Fruit fly (Drosophila melanogaster): ENCODE results near the gene Orct2.

The Orct2 gene

DNA sequence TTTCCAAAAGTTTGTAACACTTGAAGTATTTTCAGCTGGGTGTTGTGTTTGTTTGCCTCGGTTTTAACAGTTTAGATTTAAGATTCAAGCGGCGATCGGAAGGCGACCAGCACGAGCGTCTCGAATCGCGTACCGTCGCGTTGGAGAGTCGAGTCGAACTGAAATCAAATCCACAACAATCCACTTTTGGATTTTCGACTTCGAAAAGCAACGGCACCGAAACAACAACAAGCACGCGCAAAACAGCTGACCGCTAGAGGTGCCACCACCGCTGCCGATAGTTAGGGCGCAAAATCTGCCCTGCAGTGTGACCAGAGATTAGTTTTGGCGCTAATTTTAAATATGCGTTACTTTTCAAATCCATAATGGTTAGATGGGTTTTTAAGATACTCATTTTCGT lies 1.8 kb upstream of the Orct2 start, which contains the start of gene jar:
Gene jar, minus strand, starts transcription at position 163 of the 400 bp plus-strand sequence.
- TF ChIP-seq CG14655 (GFP tag; optimal IDR thresholded peaks at IDR 0.05) = no peak
- peak; percentile 18 for TF ChIP-seq Snoo (tag; optimal IDR thresholded peaks at IDR 0.05)
- TF ChIP-seq CG8301 (tag; optimal IDR thresholded peaks at IDR 0.05) = no peak
- no peak for TF ChIP-seq CG9948 (tag; optimal IDR thresholded peaks at IDR 0.05)
- TF ChIP-seq CG17806 (tag; optimal IDR thresholded peaks at IDR 0.05) = no peak
- peak; percentile 25 for TF ChIP-seq gl (tag; optimal IDR thresholded peaks at IDR 0.05)
- TF ChIP-seq CG32121 (GFP tag; IDR thresholded peaks at IDR 0.05) = peak; percentile 27; the same call in 1 of the 2 replicates
- no peak for TF ChIP-seq CG15710 (tag; optimal IDR thresholded peaks at IDR 0.05)
- TF ChIP-seq CG4496 (GFP tag; IDR thresholded peaks at IDR 0.05) = peak; percentile 31; the same call in 1 of the 3 replicates
- TF ChIP-seq CG10348 (GFP tag; IDR thresholded peaks at IDR 0.05) = no peak
- TF ChIP-seq fd96Ca (GFP tag; IDR thresholded peaks at IDR 0.05) = no peak; the same call in 2 of the 3 replicates
- no peak for TF ChIP-seq Pif1B (GFP tag; optimal IDR thresholded peaks at IDR 0.05)
- no peak for TF ChIP-seq D1 (tag; optimal IDR thresholded peaks at IDR 0.05)
- TF ChIP-seq Ets98B (GFP tag; IDR thresholded peaks at IDR 0.05) = peak; percentile 49; the same call in 1 of the 2 replicates
- peak; percentile 29; the same call in 1 of the 2 replicates for TF ChIP-seq CG12605 (GFP tag; IDR thresholded peaks at IDR 0.05)
- TF ChIP-seq CG34367 (tag; optimal IDR thresholded peaks at IDR 0.05) = no peak
- peak; percentile 39 for TF ChIP-seq EcR (GFP tag; optimal IDR thresholded peaks at IDR 0.05)
- no peak for TF ChIP-seq rn (GFP tag; IDR thresholded peaks at IDR 0.05)
- peak; percentile 12 for TF ChIP-seq CG13204 (GFP tag; optimal IDR thresholded peaks at IDR 0.05)
- no peak for TF ChIP-seq Pif1A (GFP tag; optimal IDR thresholded peaks at IDR 0.05)
- peak; percentile 16 for TF ChIP-seq CG8159 (tag; optimal IDR thresholded peaks at IDR 0.05)

DNA sequence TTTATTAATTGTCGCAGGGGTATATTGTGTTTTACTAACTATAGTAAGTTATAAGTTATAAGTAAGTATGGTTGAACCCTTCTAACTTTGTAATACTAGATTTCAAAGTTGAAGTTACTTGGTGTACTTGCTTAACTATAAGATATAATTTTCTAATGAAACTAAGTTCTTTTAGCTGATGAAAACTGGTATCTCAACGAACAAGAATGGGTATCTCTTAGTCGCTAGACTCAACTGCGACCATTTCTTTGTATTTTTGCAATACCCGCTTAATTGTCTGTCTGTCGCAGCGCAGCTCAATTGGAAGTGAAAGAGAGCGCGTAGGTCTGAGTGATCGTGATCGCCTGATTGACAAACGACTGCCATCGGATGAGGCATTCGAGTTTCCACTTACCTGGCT lies 597 bp upstream of the Orct2 start:
- no peak for TF ChIP-seq CG9948 (tag; optimal IDR thresholded peaks at IDR 0.05)
- peak; percentile 31 for TF ChIP-seq CG14655 (GFP tag; optimal IDR thresholded peaks at IDR 0.05)
- peak; percentile 10 for TF ChIP-seq EcR (GFP tag; optimal IDR thresholded peaks at IDR 0.05)
- no peak for TF ChIP-seq fd96Ca (GFP tag; IDR thresholded peaks at IDR 0.05)
- no peak for TF ChIP-seq Snoo (tag; optimal IDR thresholded peaks at IDR 0.05)
- TF ChIP-seq Ets98B (GFP tag; IDR thresholded peaks at IDR 0.05) = no peak

DNA sequence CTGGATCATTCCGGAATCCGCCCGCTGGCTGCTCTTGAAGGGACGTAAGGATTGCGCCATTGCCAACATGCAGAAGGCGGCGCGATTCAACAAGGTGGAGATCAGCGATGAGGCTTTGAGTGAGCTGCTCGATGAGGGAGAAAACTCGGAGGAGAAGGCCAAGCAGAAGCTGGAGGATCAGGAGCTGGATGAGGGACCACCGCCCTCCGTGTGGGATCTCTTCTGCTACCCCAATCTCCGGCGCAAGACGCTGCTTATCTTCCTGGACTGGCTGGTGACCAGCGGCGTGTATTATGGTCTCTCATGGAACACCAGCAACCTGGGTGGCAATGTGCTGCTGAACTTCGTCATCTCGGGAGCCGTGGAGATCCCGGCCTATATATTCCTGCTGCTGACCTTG lies 1.4 kb downstream of the Orct2 start:
- TF ChIP-seq CG14655 (GFP tag; optimal IDR thresholded peaks at IDR 0.05) (no peak), CG10348 (GFP tag; IDR thresholded peaks at IDR 0.05) (no peak)

dm6 chr3R:24275463-24275862 lies 2.6 kb downstream of the Orct2 start:
- no peak for TF ChIP-seq CG8301 (tag; optimal IDR thresholded peaks at IDR 0.05)
- TF ChIP-seq Ets98B (GFP tag; IDR thresholded peaks at IDR 0.05) = no peak
- TF ChIP-seq CG15710 (tag; optimal IDR thresholded peaks at IDR 0.05) = no peak
- no peak for TF ChIP-seq CG32121 (GFP tag; IDR thresholded peaks at IDR 0.05)
- no peak for TF ChIP-seq Pif1A (GFP tag; optimal IDR thresholded peaks at IDR 0.05)
- TF ChIP-seq CG34367 (tag; optimal IDR thresholded peaks at IDR 0.05) = no peak
- TF ChIP-seq CG8159 (tag; optimal IDR thresholded peaks at IDR 0.05) = no peak
- no peak for TF ChIP-seq CG13204 (GFP tag; optimal IDR thresholded peaks at IDR 0.05)
- TF ChIP-seq Snoo (tag; optimal IDR thresholded peaks at IDR 0.05) = no peak
- no peak for TF ChIP-seq CG9948 (tag; optimal IDR thresholded peaks at IDR 0.05)

DNA sequence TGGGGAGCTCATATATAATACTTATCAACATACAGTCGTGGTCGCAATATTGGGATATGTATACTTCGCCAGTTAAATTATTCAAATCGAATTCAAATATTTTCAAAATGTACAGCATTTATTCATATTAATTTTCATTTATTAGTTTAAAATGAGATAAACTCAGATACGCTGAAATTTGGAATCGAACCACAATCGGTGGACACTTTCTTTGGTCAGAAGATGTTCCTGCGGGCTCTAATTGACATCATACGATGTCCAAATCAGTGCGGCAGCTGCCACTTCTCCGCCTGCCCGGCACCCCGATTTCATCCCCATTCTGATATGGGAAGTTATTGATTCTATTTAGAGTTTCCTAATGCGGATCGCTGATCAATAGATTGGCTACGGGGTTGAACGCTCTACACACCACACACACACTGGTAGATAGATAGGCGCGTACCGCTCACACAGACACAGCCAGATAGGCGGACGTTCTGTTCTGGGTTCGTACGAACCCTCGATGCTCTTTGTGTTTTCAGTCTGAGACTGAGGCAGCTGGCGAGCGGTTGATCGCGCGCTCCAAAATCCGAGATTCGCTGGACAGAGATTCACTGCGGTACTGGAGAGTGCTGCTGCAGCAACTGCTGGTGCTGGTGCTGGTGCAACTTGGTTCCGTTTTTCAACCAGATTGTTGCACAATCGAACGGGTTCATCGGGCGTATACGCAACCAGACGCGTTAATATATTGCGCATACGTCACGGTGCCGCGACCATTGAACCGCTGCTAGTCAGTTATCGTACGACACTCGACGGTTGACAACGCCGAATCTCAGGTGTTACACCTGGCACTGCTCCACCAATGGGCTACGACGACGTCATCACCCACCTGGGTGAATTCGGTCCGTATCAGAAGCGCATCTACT lies 3.5 kb downstream of the Orct2 start, which contains the start of gene Orct:
Gene Orct, plus strand, starts transcription at position 157 of the 905 bp plus-strand sequence.
- TF ChIP-seq CG34367 (tag; optimal IDR thresholded peaks at IDR 0.05) (peak; percentile 6), Pif1B (GFP tag; optimal IDR thresholded peaks at IDR 0.05) (peak; percentile 21), CG15710 (tag; optimal IDR thresholded peaks at IDR 0.05) (peak; percentile 60), CG10348 (GFP tag; IDR thresholded peaks at IDR 0.05) (no peak), fd96Ca (GFP tag; IDR thresholded peaks at IDR 0.05) (peak; percentile 47; the same call in 2 of the 3 replicates), Pif1A (GFP tag; optimal IDR thresholded peaks at IDR 0.05) (peak; percentile 65), CG12605 (GFP tag; IDR thresholded peaks at IDR 0.05) (no peak), CG9948 (tag; optimal IDR thresholded peaks at IDR 0.05) (peak; percentile 50), CG8301 (tag; optimal IDR thresholded peaks at IDR 0.05) (peak; percentile 52), CG14655 (GFP tag; optimal IDR thresholded peaks at IDR 0.05) (peak; percentile 65), CG13204 (GFP tag; optimal IDR thresholded peaks at IDR 0.05) (peak; percentile 96), CG8159 (tag; optimal IDR thresholded peaks at IDR 0.05) (peak; percentile 76), CG17806 (tag; optimal IDR thresholded peaks at IDR 0.05) (peak; percentile 34), Ets98B (GFP tag; IDR thresholded peaks at IDR 0.05) (no peak), EcR (GFP tag; optimal IDR thresholded peaks at IDR 0.05) (peak; percentile 59), gl (tag; optimal IDR thresholded peaks at IDR 0.05) (no peak), rn (GFP tag; IDR thresholded peaks at IDR 0.05) (no peak), CG32121 (GFP tag; IDR thresholded peaks at IDR 0.05) (peak; percentile 46; the same call in 1 of the 2 replicates), Snoo (tag; optimal IDR thresholded peaks at IDR 0.05) (peak; percentile 65)

dm6 chr3R:24278738-24279137 lies 5.9 kb downstream of the Orct2 start:
- TF ChIP-seq fd96Ca (GFP tag; IDR thresholded peaks at IDR 0.05) = no peak
